Worm (Caenorhabditis elegans) whole organism, young adult: ENCODE results near the gene pck-3.

Experiments used
- gei-17 ChIP-seq: fragments of 200-800 bp; sonication (Bioruptor generic); optimal IDR thresholded peaks from 2 replicates; lab custom pipeline; 2018; ENCODE audit warnings: mild to moderate bottlenecking, missing genetic modification characterization, missing compliant biosample characterization
- zim-3 ChIP-seq: sonication (generic microtip); optimal IDR thresholded peaks from 2 replicates; lab custom pipeline; 2017; ENCODE audit warnings: mild to moderate bottlenecking, missing genetic modification characterization, moderate library complexity, missing compliant biosample characterization

The pck-3 gene

DNA sequence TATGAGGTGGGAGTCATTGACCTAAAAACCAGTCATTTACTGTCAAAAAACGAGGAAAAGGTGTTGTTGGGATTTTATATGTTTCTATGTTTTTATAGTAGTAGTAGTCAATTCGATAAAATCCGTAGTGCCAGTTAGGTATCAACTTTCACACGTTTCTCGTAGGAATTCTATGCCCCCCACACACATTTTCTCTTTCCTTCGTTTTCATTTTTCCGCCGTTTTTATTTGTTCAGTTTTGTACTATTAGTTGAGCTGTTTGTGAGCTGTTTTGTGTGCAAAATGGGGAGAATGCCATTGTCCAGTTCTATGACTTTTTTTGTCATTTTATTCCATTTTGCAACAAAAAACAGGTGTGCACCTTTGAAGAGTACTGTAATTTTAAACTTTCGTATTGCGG is 52.3 kb downstream of the pck-3 start:
- TF ChIP-seq gei-17 (GFP tag; lab: Kevin White, UChicago) (no peak), zim-3 (tag; lab: Kevin White, UChicago) (no peak)
